Worm (Caenorhabditis elegans): ENCODE measurements around the gene spe-26.

Gene spe-26

DNA sequence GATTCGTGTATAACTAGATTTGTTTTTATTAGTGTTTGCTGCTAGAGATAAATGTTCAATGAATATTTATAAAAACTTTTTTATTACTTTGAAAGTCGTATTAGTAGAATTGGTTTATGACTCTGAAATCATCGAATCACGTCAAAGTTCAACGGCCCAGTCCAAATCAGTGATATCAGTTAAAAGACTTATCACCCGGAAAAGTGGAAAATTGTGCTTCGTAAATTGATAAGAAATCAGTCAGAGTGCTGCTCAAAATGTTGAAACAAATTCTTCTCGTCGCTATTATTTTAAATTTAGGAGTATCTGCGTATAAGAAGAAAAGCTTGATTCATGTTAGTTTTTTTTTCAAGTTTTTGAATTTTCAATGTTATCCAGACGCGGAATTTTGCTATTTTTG is 3.5 kb downstream of the spe-26 start, which contains the start of gene R10H10.3:
R10H10.3 (plus strand) TSS at position 243 of the 400 bp plus-strand sequence.
- TF ChIP-seq peb-1 (tag; optimal IDR thresholded peaks at IDR 0.05) (no peak), fos-1 (tag; optimal IDR thresholded peaks at IDR 0.05) (peak; percentile 89)

DNA sequence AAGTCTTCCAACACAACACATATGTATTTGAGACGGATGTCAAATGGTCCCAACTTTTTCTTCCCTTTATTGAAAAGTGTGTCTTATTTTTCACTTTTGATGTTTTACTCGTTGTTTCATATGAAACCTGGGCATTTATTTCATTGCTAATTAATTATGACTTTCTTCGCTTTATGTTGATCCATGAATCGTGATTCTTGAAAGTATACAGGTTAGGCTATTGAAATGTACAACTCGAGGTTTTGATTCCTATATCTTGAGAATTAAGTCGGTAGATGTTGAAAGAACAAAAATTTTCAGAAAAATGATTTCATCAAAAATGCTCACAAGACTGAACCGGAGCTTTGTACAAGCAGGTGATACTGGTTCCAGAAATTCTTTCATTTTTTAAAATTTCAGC is 4.6 kb downstream of the spe-26 start, which contains the start of gene nfu-1:
nfu-1 (plus strand) TSS at position 301 of the 400 bp plus-strand sequence.
- TF ChIP-seq C34F6.9 (tag; optimal IDR thresholded peaks at IDR 0.05) = no peak
- TF ChIP-seq unc-55 (GFP tag; optimal IDR thresholded peaks at IDR 0.05) = no peak
- TF ChIP-seq nhr-129 (tag; optimal IDR thresholded peaks at IDR 0.05) = no peak
- TF ChIP-seq sma-9 (GFP tag; optimal IDR thresholded peaks at IDR 0.05) = no peak
- no peak for TF ChIP-seq sma-9 (tag; optimal IDR thresholded peaks at IDR 0.05)
- TF ChIP-seq nhr-237 (tag; optimal IDR thresholded peaks at IDR 0.05) = no peak
- no peak for TF ChIP-seq elt-1 (tag; optimal IDR thresholded peaks at IDR 0.05)
- TF ChIP-seq ama-1 (optimal IDR thresholded peaks at IDR 0.05) = no peak
- no peak for TF ChIP-seq nhr-6 (tag; optimal IDR thresholded peaks at IDR 0.05)
- no peak for TF ChIP-seq nhr-77 (tag; optimal IDR thresholded peaks at IDR 0.05)
- TF ChIP-seq F13H6.1 (tag; optimal IDR thresholded peaks at IDR 0.05) = no peak
- TF ChIP-seq snpc-4 (tag; optimal IDR thresholded peaks at IDR 0.05) = no peak
- TF ChIP-seq fos-1 (tag; optimal IDR thresholded peaks at IDR 0.05) = no peak
- no peak for TF ChIP-seq ztf-1 (GFP tag; conservative IDR thresholded peaks at IDR 0.05)
- TF ChIP-seq nhr-10 (tag; optimal IDR thresholded peaks at IDR 0.05) = no peak
- TF ChIP-seq ZK546.5 (tag; optimal IDR thresholded peaks at IDR 0.05) = no peak
- no peak for TF ChIP-seq nhr-11 (tag; optimal IDR thresholded peaks at IDR 0.05)
- no peak for TF ChIP-seq crh-2 (tag; optimal IDR thresholded peaks at IDR 0.05)
- no peak for TF ChIP-seq ztf-11 (tag; optimal IDR thresholded peaks at IDR 0.05)

DNA sequence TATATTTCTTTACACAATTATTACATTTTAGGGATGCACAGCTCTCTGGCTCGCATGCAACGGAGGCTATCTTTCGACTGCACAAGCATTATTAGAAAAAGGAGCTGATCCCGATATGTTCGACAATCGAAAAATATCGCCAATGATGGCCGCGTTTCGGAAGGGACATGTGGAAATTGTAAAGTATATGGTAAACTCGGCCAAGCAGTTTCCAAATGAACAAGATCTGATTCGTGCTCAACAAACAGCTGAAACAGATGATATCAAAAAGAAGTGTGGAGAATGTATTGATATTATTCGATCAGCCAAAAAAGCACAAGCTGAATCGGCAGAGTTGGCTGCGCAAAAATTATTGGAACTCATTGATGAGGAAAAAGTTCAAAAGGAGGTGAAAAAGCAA is 8.8 kb downstream of the spe-26 start:
- TF ChIP-seq egl-27 (tag; optimal IDR thresholded peaks at IDR 0.05) = no peak
- TF ChIP-seq elt-1 (tag; optimal IDR thresholded peaks at IDR 0.05) = no peak
- no peak for TF ChIP-seq unc-62 (GFP tag; optimal IDR thresholded peaks at IDR 0.05)
- no peak for TF ChIP-seq nhr-11 (tag; optimal IDR thresholded peaks at IDR 0.05)

DNA sequence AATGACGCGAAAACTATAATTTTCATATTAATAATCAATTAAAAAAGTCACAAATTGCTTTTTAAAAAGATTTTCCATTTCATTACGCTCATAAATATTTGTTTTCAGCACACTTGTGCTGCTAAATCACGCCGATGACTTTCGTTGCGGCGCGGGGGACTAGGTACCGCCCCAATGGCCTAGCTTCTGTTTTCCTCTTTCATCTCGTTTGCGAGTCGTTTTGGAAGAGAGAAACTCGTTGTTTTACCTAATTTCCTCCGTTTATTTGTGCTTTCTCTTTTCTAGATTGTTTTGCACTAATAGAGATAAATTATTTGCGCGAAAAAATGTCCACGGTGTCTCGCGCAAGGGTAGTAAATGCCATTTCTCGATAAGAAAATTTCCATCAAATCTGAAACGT is 10.7 kb downstream of the spe-26 start:
- no peak for TF ChIP-seq ZK546.5 (tag; optimal IDR thresholded peaks at IDR 0.05)
- no peak for TF ChIP-seq unc-55 (GFP tag; optimal IDR thresholded peaks at IDR 0.05)
- TF ChIP-seq lsy-2 (tag; optimal IDR thresholded peaks at IDR 0.05) = no peak
- no peak for TF ChIP-seq ceh-82 (tag; optimal IDR thresholded peaks at IDR 0.05)
- no peak for TF ChIP-seq peb-1 (tag; optimal IDR thresholded peaks at IDR 0.05)
- no peak for TF ChIP-seq dmd-4 (tag; optimal IDR thresholded peaks at IDR 0.05)

DNA sequence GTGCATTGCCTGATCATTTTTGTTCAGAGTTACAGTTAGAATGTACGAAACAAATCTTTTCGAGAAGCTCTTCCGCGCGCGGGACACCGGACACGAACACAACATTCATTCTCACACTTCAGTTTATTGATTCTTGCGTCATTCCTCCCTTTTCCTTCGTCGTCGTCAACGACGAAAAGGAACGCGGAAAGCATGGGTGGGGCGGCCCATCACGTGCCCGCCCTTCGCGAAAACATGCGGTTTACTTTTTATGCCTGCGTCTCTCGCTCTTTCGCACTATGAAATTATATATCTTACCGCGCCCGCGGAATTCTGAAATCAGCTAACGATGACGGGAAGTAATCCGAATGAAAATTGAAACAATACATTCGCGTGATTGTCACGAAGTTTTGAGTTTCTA is 11.1 kb downstream of the spe-26 start:
- TF ChIP-seq lin-13 (GFP tag; optimal IDR thresholded peaks at IDR 0.05) = no peak
- TF ChIP-seq unc-39 (tag; optimal IDR thresholded peaks at IDR 0.05) = no peak
- TF ChIP-seq mab-5 (tag; optimal IDR thresholded peaks at IDR 0.05) = no peak
- peak; percentile 23 for TF ChIP-seq sem-4 (tag; optimal IDR thresholded peaks at IDR 0.05)
- no peak for TF ChIP-seq peb-1 (tag; optimal IDR thresholded peaks at IDR 0.05)
- no peak for TF ChIP-seq fos-1 (tag; optimal IDR thresholded peaks at IDR 0.05)
- TF ChIP-seq ama-1 (optimal IDR thresholded peaks at IDR 0.05) = no peak
- peak; percentile 71 for TF ChIP-seq nhr-21 (tag; optimal IDR thresholded peaks at IDR 0.05)
- peak; percentile 41 for TF ChIP-seq crh-2 (tag; optimal IDR thresholded peaks at IDR 0.05)
- peak; percentile 79 for TF ChIP-seq C34F6.9 (tag; optimal IDR thresholded peaks at IDR 0.05)
- no peak for TF ChIP-seq egl-27 (tag; optimal IDR thresholded peaks at IDR 0.05)
- peak; percentile 1 to 76 for TF ChIP-seq mdl-1 (tag; optimal IDR thresholded peaks at IDR 0.05)
- TF ChIP-seq gmeb-1 (tag; optimal IDR thresholded peaks at IDR 0.05) = no peak
- TF ChIP-seq unc-62 (GFP tag; optimal IDR thresholded peaks at IDR 0.05) = no peak
- TF ChIP-seq elt-3 (tag; optimal IDR thresholded peaks at IDR 0.05) = no peak
- TF ChIP-seq aly-2 (tag; optimal IDR thresholded peaks at IDR 0.05) = no peak
- no peak for TF ChIP-seq zag-1 (tag; optimal IDR thresholded peaks at IDR 0.05)
- no peak for TF ChIP-seq alr-1 (tag; optimal IDR thresholded peaks at IDR 0.05)
- no peak for TF ChIP-seq nhr-10 (tag; optimal IDR thresholded peaks at IDR 0.05)
- TF ChIP-seq sma-3 (GFP tag; optimal IDR thresholded peaks at IDR 0.05) = peak; percentile 53
- peak; percentile 24 for TF ChIP-seq snpc-4 (tag; optimal IDR thresholded peaks at IDR 0.05)
- TF ChIP-seq ceh-82 (tag; optimal IDR thresholded peaks at IDR 0.05) = no peak
- no peak for TF ChIP-seq nhr-23 (tag; optimal IDR thresholded peaks at IDR 0.05)
- peak; percentile 55 for TF ChIP-seq nhr-25 (tag; optimal IDR thresholded peaks at IDR 0.05)
- TF ChIP-seq ztf-1 (GFP tag; conservative IDR thresholded peaks at IDR 0.05) = no peak
- no peak for TF ChIP-seq ztf-4 (tag; optimal IDR thresholded peaks at IDR 0.05)
- TF ChIP-seq lsy-2 (tag; optimal IDR thresholded peaks at IDR 0.05) = peak in 1 of 2 experiments; percentile 65
- peak; percentile 63 for TF ChIP-seq sma-9 (GFP tag; optimal IDR thresholded peaks at IDR 0.05)
- TF ChIP-seq sma-9 (tag; optimal IDR thresholded peaks at IDR 0.05) = no peak
- no peak for TF ChIP-seq lin-39 (tag; optimal IDR thresholded peaks at IDR 0.05)
- no peak for TF ChIP-seq nhr-77 (tag; optimal IDR thresholded peaks at IDR 0.05)
- peak; percentile 40 for TF ChIP-seq lin-11 (tag; optimal IDR thresholded peaks at IDR 0.05)
- no peak for TF ChIP-seq nhr-6 (tag; optimal IDR thresholded peaks at IDR 0.05)
- no peak for TF ChIP-seq ceh-16 (tag; optimal IDR thresholded peaks at IDR 0.05)
- TF ChIP-seq dmd-4 (tag; optimal IDR thresholded peaks at IDR 0.05) = no peak
- TF ChIP-seq nhr-237 (tag; optimal IDR thresholded peaks at IDR 0.05) = no peak
- no peak for TF ChIP-seq unc-55 (GFP tag; optimal IDR thresholded peaks at IDR 0.05)
- TF ChIP-seq mbf-1 (tag; optimal IDR thresholded peaks at IDR 0.05) = no peak
- no peak for TF ChIP-seq F13H6.1 (tag; optimal IDR thresholded peaks at IDR 0.05)
